Fruit fly (Drosophila melanogaster) whole organism, adult: Measurements from ENCODE around the gene Cyp28c1.

ENCODE experiments used
- CG11617 ChIP-seq: fragments of 200-800 bp; sonication (Bioruptor generic); optimal IDR thresholded peaks from 2 replicates; lab custom pipeline; 2017; ENCODE audit warnings: mild to moderate bottlenecking, missing biosample characterization, missing genetic modification reagents, missing genetic modification characterization
- CG12768 ChIP-seq: fragments of 200-800 bp; sonication (Bioruptor generic); optimal IDR thresholded peaks from 2 replicates; lab custom pipeline; 2017; ENCODE audit warnings: missing biosample characterization, missing genetic modification characterization, mild to moderate bottlenecking, moderate library complexity, missing genetic modification reagents
- CG14711 ChIP-seq: fragments of 200-800 bp; sonication (Bioruptor generic); optimal IDR thresholded peaks from 2 replicates; lab custom pipeline; 2018; ENCODE audit warnings: missing biosample characterization, mild to moderate bottlenecking, missing genetic modification characterization, moderate library complexity
- CG1620 ChIP-seq: fragments of 200-800 bp; sonication (Bioruptor generic); optimal IDR thresholded peaks from 2 replicates; lab custom pipeline; 2016; ENCODE audit warnings: missing biosample characterization, missing genetic modification characterization
- CG33017 ChIP-seq: fragments of 200-800 bp; sonication (Bioruptor generic); optimal IDR thresholded peaks from 2 replicates; lab custom pipeline; 2018; ENCODE audit warnings: missing biosample characterization, mild to moderate bottlenecking, missing genetic modification characterization, moderate library complexity
- CG5204 ChIP-seq: fragments of 200-800 bp; sonication (Bioruptor generic); optimal IDR thresholded peaks from 2 replicates; lab custom pipeline; 2016; ENCODE audit warnings: missing biosample characterization, missing genetic modification characterization
- CG7045 ChIP-seq: fragments of 200-800 bp; sonication (Bioruptor generic); optimal IDR thresholded peaks from 2 replicates; lab custom pipeline; 2017; ENCODE audit warnings: missing biosample characterization, mild to moderate bottlenecking, missing genetic modification characterization
- CG7101 ChIP-seq: fragments of 200-800 bp; sonication (Bioruptor generic); optimal IDR thresholded peaks from 2 replicates; lab custom pipeline; 2018; ENCODE audit warnings: missing biosample characterization, mild to moderate bottlenecking, missing genetic modification characterization, moderate library complexity
- Clk ChIP-seq: fragments of 200-800 bp; sonication (Bioruptor generic); optimal IDR thresholded peaks from 2 replicates; lab custom pipeline; 2017; ENCODE audit warnings: missing biosample characterization, missing genetic modification characterization
- Crg-1 ChIP-seq: fragments of 200-800 bp; sonication (Bioruptor generic); optimal IDR thresholded peaks from 2 replicates; lab custom pipeline; 2016; ENCODE audit warnings: missing biosample characterization, missing genetic modification characterization
- Hr96 ChIP-seq: fragments of 200-800 bp; sonication (Bioruptor generic); optimal IDR thresholded peaks from 2 replicates; lab custom pipeline; 2016; ENCODE audit warnings: missing biosample characterization, missing genetic modification characterization
- Mnt ChIP-seq: fragments of 200-800 bp; sonication (Bioruptor generic); optimal IDR thresholded peaks from 2 replicates; lab custom pipeline; 2016; ENCODE audit warnings: missing biosample characterization, mild to moderate bottlenecking, missing genetic modification characterization
- bab1 ChIP-seq: fragments of 200-800 bp; sonication (Bioruptor generic); optimal IDR thresholded peaks from 3 replicates; lab custom pipeline; 2019; ENCODE audit warnings: missing biosample characterization, mild to moderate bottlenecking, missing genetic modification characterization, moderate library complexity
- cic ChIP-seq: fragments of 200-800 bp; sonication (Bioruptor generic); optimal IDR thresholded peaks from 2 replicates; lab custom pipeline; 2017; ENCODE audit warnings: missing biosample characterization, mild to moderate bottlenecking, missing genetic modification characterization, moderate library complexity
- cnc ChIP-seq, 2 experiments: fragments of >200 bp; optimal IDR thresholded peaks; 2 replicates each; lab custom pipeline; 2017
- kay ChIP-seq: fragments of 200-800 bp; sonication (Bioruptor generic); peaks from one replicate; lab custom pipeline; 2016; ENCODE audit warnings: missing biosample characterization, missing genetic modification characterization, borderline replicate concordance
- ovo ChIP-seq: fragments of 200-800 bp; sonication (Bioruptor generic); optimal IDR thresholded peaks from 2 replicates; lab custom pipeline; 2016; ENCODE audit warnings: missing biosample characterization, missing genetic modification characterization
- pad ChIP-seq: fragments of 200-800 bp; sonication (Bioruptor generic); optimal IDR thresholded peaks from 3 replicates; lab custom pipeline; 2017; ENCODE audit warnings: missing biosample characterization, missing genetic modification characterization, mild to moderate bottlenecking, moderate library complexity, missing genetic modification reagents
- tj ChIP-seq: fragments of 200-800 bp; sonication (Bioruptor generic); optimal IDR thresholded peaks from 3 replicates; lab custom pipeline; 2017; ENCODE audit warnings: missing biosample characterization, mild to moderate bottlenecking, missing genetic modification characterization, moderate library complexity
- toe ChIP-seq: fragments of 200-800 bp; sonication (Bioruptor generic); optimal IDR thresholded peaks from 2 replicates; lab custom pipeline; 2016; ENCODE audit warnings: missing biosample characterization, missing genetic modification characterization

Cyp28c1 gene

DNA sequence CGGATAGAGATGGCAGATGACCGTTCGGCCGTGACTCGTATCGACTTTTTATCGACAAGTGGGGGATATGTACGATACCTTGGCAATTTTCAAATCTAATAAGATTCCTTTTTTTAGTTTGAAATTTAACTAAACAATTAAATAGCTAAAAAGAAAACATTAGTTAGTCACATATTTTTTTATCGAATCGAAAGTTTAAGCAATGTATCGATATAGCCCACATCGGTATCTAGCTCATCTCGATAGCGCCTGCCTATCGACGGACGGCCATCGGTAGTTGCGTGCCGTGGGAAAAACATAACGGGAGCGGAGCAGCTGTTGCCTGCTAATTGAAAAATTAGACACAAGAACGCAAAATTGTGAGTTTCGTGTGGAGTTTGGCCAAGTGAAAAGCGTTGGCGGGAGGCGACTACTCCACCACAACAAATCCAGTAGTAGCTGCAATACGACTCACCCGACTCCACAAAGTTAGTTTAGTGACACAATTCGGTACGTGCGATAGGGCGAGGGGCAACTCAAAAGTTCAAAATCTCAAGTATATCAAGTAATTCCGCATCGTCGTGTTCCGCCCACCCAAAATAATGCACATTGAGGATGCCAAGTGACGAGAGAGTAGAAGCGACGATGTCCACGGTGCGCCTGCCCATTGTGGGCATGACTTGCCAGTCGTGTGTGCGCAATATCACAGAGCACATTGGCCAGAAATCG, 15.5 kb downstream of the Cyp28c1 start, which contains the start of the genes CG10347 and ATP7:
CG10347 (minus strand) TSS at position 174 of the 708 bp plus-strand sequence.
ATP7 (plus strand) TSS at position 265 of the 708 bp plus-strand sequence.
- TF ChIP-seq CG12768 (GFP tag; lab: Kevin White, UChicago), result no peak
- no peak for TF ChIP-seq cic (GFP tag; lab: Kevin White, UChicago)
- peak in 1 of 2 experiments; percentile 44 for TF ChIP-seq cnc (optimal IDR thresholded peaks at IDR 0.05; lab: Kevin White, UChicago)
- TF ChIP-seq CG7101 (tag; lab: Kevin White, UChicago), result peak; percentile 41
- TF ChIP-seq bab1 (GFP tag; lab: Kevin White, UChicago), result peak; percentile 77
- peak; percentile 90 for TF ChIP-seq ovo (GFP tag; lab: Kevin White, UChicago)
- peak; percentile 32 for TF ChIP-seq tj (GFP tag; lab: Kevin White, UChicago)
- no peak for TF ChIP-seq CG33017 (tag; lab: Kevin White, UChicago)
- TF ChIP-seq Mnt, result peak; percentile 81
- no peak for TF ChIP-seq Clk (GFP tag; lab: Kevin White, UChicago)
- TF ChIP-seq CG7045 (GFP tag; lab: Kevin White, UChicago), result no peak
- TF ChIP-seq CG1620 (GFP tag; lab: Kevin White, UChicago), result peak; percentile 55
- peak; percentile 43 for TF ChIP-seq CG14711 (tag; lab: Kevin White, UChicago)
- peak; percentile 47 for TF ChIP-seq toe (GFP tag; lab: Kevin White, UChicago)
- TF ChIP-seq CG11617 (GFP tag; lab: Kevin White, UChicago), result peak; percentile 61
- TF ChIP-seq Crg-1 (GFP tag; lab: Kevin White, UChicago), result peak; percentile 27
- TF ChIP-seq pad, result peak; percentile 35

dm6 chrX:11855950-11856349, 16.5 kb downstream of the Cyp28c1 start:
- no peak for TF ChIP-seq pad
- no peak for TF ChIP-seq CG7045 (GFP tag; lab: Kevin White, UChicago)
- no peak for TF ChIP-seq cic (GFP tag; lab: Kevin White, UChicago)
- TF ChIP-seq Clk (GFP tag; lab: Kevin White, UChicago), result no peak
- TF ChIP-seq CG11617 (GFP tag; lab: Kevin White, UChicago), result no peak

DNA sequence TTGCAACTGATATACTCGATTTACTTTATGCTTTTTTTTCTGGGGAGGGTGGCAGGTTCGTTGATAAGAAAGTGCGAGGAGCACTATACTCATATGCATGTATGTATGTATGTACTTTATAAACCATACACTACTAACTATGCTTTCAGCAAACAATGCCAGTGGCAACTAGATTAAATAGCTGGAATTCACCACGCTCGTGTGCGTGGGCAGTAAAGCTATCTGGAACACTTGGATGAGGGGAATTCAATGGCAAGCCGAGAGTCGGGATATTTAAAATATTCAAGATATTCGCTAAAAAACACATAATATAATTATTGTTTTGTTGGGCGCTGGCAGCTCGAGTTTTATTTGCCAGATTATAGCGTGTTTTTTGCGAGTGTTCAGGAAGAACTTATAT, 17.5 kb downstream of the Cyp28c1 start:
- no peak for TF ChIP-seq CG7045 (GFP tag; lab: Kevin White, UChicago)
- TF ChIP-seq kay (GFP tag; lab: Kevin White, UChicago), result no peak
- TF ChIP-seq bab1 (GFP tag; lab: Kevin White, UChicago), result no peak
- no peak for TF ChIP-seq CG5204 (GFP tag; lab: Kevin White, UChicago)
- no peak for TF ChIP-seq ovo (GFP tag; lab: Kevin White, UChicago)
- TF ChIP-seq CG12768 (GFP tag; lab: Kevin White, UChicago), result no peak
- no peak for TF ChIP-seq CG11617 (GFP tag; lab: Kevin White, UChicago)
- no peak for TF ChIP-seq toe (GFP tag; lab: Kevin White, UChicago)
- no peak for TF ChIP-seq Mnt
- TF ChIP-seq Crg-1 (GFP tag; lab: Kevin White, UChicago), result no peak
- TF ChIP-seq CG14711 (tag; lab: Kevin White, UChicago), result no peak
- no peak for TF ChIP-seq CG7101 (tag; lab: Kevin White, UChicago)
- TF ChIP-seq CG33017 (tag; lab: Kevin White, UChicago), result no peak
- TF ChIP-seq cnc (optimal IDR thresholded peaks at IDR 0.05; lab: Kevin White, UChicago), result no peak
- TF ChIP-seq Clk (GFP tag; lab: Kevin White, UChicago), result no peak
- TF ChIP-seq pad, result no peak
- no peak for TF ChIP-seq cic (GFP tag; lab: Kevin White, UChicago)
- no peak for TF ChIP-seq tj (GFP tag; lab: Kevin White, UChicago)
- TF ChIP-seq Hr96 (GFP tag; lab: Kevin White, UChicago), result no peak
- TF ChIP-seq CG1620 (GFP tag; lab: Kevin White, UChicago), result no peak

dm6 chrX:11857522-11858438, 18.4 kb downstream of the Cyp28c1 start:
- TF ChIP-seq CG7101 (tag; lab: Kevin White, UChicago) (peak; percentile 48), Mnt (peak; percentile 11), tj (GFP tag; lab: Kevin White, UChicago) (peak; percentile 19), Hr96 (GFP tag; lab: Kevin White, UChicago) (no peak), CG14711 (tag; lab: Kevin White, UChicago) (peak; percentile 70), CG7045 (GFP tag; lab: Kevin White, UChicago) (no peak), CG1620 (GFP tag; lab: Kevin White, UChicago) (peak; percentile 29), CG11617 (GFP tag; lab: Kevin White, UChicago) (peak; percentile 36), Crg-1 (GFP tag; lab: Kevin White, UChicago) (peak; percentile 3), bab1 (GFP tag; lab: Kevin White, UChicago) (peak; percentile 97)

DNA sequence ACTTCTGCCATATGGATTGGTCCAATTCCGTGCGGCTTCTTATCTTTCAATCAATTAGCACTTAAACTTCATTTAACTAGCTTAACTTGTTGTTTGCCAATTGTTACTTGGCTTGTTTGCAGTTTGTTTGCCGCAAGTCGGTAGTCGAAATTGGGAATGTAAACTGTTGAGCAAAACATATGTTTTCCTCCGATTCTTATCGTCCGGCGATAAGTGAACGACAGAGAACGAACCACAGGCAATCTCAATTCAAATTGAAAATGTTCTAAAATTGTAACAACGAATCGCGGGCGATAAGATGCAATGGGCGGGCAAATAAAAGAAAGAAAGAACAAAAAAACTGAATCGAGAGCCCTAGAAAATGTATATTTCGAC, 19.0 kb downstream of the Cyp28c1 start:
- no peak for TF ChIP-seq toe (GFP tag; lab: Kevin White, UChicago)
- TF ChIP-seq CG1620 (GFP tag; lab: Kevin White, UChicago), result no peak
- no peak for TF ChIP-seq Mnt
- no peak for TF ChIP-seq bab1 (GFP tag; lab: Kevin White, UChicago)
- no peak for TF ChIP-seq CG12768 (GFP tag; lab: Kevin White, UChicago)
- TF ChIP-seq CG7045 (GFP tag; lab: Kevin White, UChicago), result no peak
- no peak for TF ChIP-seq pad
- TF ChIP-seq tj (GFP tag; lab: Kevin White, UChicago), result no peak
- TF ChIP-seq CG11617 (GFP tag; lab: Kevin White, UChicago), result no peak
- no peak for TF ChIP-seq CG5204 (GFP tag; lab: Kevin White, UChicago)
- TF ChIP-seq Crg-1 (GFP tag; lab: Kevin White, UChicago), result no peak
- no peak for TF ChIP-seq Hr96 (GFP tag; lab: Kevin White, UChicago)
- no peak for TF ChIP-seq ovo (GFP tag; lab: Kevin White, UChicago)
- TF ChIP-seq cic (GFP tag; lab: Kevin White, UChicago), result no peak
- no peak for TF ChIP-seq kay (GFP tag; lab: Kevin White, UChicago)
- no peak for TF ChIP-seq CG33017 (tag; lab: Kevin White, UChicago)
- TF ChIP-seq Clk (GFP tag; lab: Kevin White, UChicago), result no peak
- TF ChIP-seq cnc (optimal IDR thresholded peaks at IDR 0.05; lab: Kevin White, UChicago), result no peak
- no peak for TF ChIP-seq CG7101 (tag; lab: Kevin White, UChicago)
